Fruit fly (Drosophila melanogaster) ovary, adult (tissue): ENCODE data around the gene Ubc2.

ENCODE experiments used
- CG17801 ChIP-seq: fragments of 200-800 bp; optimal IDR thresholded peaks from 2 replicates; lab custom pipeline; 2019; ENCODE audit warnings: missing biosample characterization, mild to moderate bottlenecking, missing genetic modification characterization, moderate library complexity; ENCODE audit not compliant: partially characterized antibody

Ubc2 gene

dm6 chr2L:10767597-10768188 is at the start of gene Ubc2:
Ubc2 (minus strand) TSS chr2L:10768006.
- no peak for TF ChIP-seq CG17801 (GFP tag; lab: Kevin White, UChicago)

dm6 chr2L:10801951-10802780 is 34.4 kb upstream of the Ubc2 start:
- TF ChIP-seq CG17801 (GFP tag; lab: Kevin White, UChicago): peak; percentile 74

- TF ChIP-seq CG17801 (GFP tag; lab: Kevin White, UChicago): no peak
These were observed 33.3 kb upstream of the Ubc2 start, which contains the start of gene CG31869 for dm6 chr2L:10800877-10801719. CG31869 (minus strand) TSS chr2L:10801109.

- no peak for TF ChIP-seq CG17801 (GFP tag; lab: Kevin White, UChicago)
These were observed 27.9 kb upstream of the Ubc2 start for dm6 chr2L:10795731-10796130.

- no peak for TF ChIP-seq CG17801 (GFP tag; lab: Kevin White, UChicago)
These were observed 26.2 kb upstream of the Ubc2 start for dm6 chr2L:10794032-10794431.

- TF ChIP-seq CG17801 (GFP tag; lab: Kevin White, UChicago): no peak
These were observed 24.3 kb upstream of the Ubc2 start for dm6 chr2L:10792072-10792471.

- TF ChIP-seq CG17801 (GFP tag; lab: Kevin White, UChicago): no peak
These were observed 23.5 kb upstream of the Ubc2 start for dm6 chr2L:10791343-10791742.

- no peak for TF ChIP-seq CG17801 (GFP tag; lab: Kevin White, UChicago)
These were observed 22.1 kb upstream of the Ubc2 start, which contains the start of gene CG31870 for dm6 chr2L:10789922-10790321. CG31870 (plus strand) TSS chr2L:10790222.

- no peak for TF ChIP-seq CG17801 (GFP tag; lab: Kevin White, UChicago)
These were observed 13.4 kb upstream of the Ubc2 start for dm6 chr2L:10781252-10781651.

- no peak for TF ChIP-seq CG17801 (GFP tag; lab: Kevin White, UChicago)
These were observed 6.2 kb upstream of the Ubc2 start for dm6 chr2L:10774041-10774440.

dm6 chr2L:10770568-10770967 is 2.8 kb upstream of the Ubc2 start, which contains the start of gene CG17127:
CG17127 (plus strand) TSS chr2L:10770868.
- TF ChIP-seq CG17801 (GFP tag; lab: Kevin White, UChicago): no peak

dm6 chr2L:10769708-10770107 is 1.9 kb upstream of the Ubc2 start, which contains the start of gene CG6724:
CG6724 (minus strand) TSS chr2L:10769952.
- no peak for TF ChIP-seq CG17801 (GFP tag; lab: Kevin White, UChicago)

- TF ChIP-seq CG17801 (GFP tag; lab: Kevin White, UChicago): no peak
These were observed 7.2 kb downstream of the Ubc2 start, which contains the start of gene CG6495 for dm6 chr2L:10760422-10761166. CG6495 (plus strand) TSS chr2L:10761116.

- TF ChIP-seq CG17801 (GFP tag; lab: Kevin White, UChicago): no peak
These were observed 8.2 kb downstream of the Ubc2 start for dm6 chr2L:10759624-10760023.
